Fruit fly (Drosophila melanogaster) whole organism: ENCODE measurements around the gene CG1571.

Experiments
- pan ChIP-seq: fragments of >200 bp; optimal IDR thresholded peaks from 2 replicates; lab custom pipeline; 2017
- usp ChIP-seq: fragments of >200 bp; optimal IDR thresholded peaks from 2 replicates; lab custom pipeline; 2017; ENCODE audit warnings: missing biosample characterization, missing genetic modification characterization, mixed read lengths

dm6 chrX:8046520-8046919 is 29.2 kb upstream of the CG1571 start:
- TF ChIP-seq usp (GFP tag; lab: Kevin White, UChicago) (no peak), pan (lab: Kevin White, UChicago) (no peak)
